Worm (Caenorhabditis elegans) whole organism, L4 larva: Measurements from ENCODE around the gene dpy-7.

ENCODE experiments used
- lin-39 ChIP-seq: fragments of 150-350 bp; optimal IDR thresholded peaks from 2 replicates; lab custom pipeline; 2014; ENCODE audit warnings: missing biosample characterization, missing genetic modification reagents, missing genetic modification characterization
- mdl-1 ChIP-seq, 2 experiments: fragments of 150-350 bp in 1 of 2; sonication (generic microtip) in 1 of 2; optimal IDR thresholded peaks; 2 replicates each; lab custom pipeline; 2014 to 2017; ENCODE audit warnings: missing biosample characterization in 2 of 2, missing genetic modification characterization in 2 of 2
- pha-4 ChIP-seq, 2 experiments: fragments of 150-350 bp in 1 of 2; fragments of 200-800 bp in 1 of 2; sonication (Bioruptor generic) in 1 of 2; IDR thresholded peaks in 1 of 2; optimal IDR thresholded peaks in 1 of 2; 2 replicates each; pipeline versions ENCODE4 v1.3.6 to Lab custom; 2014 to 2022; ENCODE audit warnings: missing genetic modification characterization in 2 of 2, missing genetic modification reagents in 2 of 2, missing biosample characterization in 1 of 2, missing compliant biosample characterization in 1 of 2
- snpc-4 ChIP-seq: fragments of 150-350 bp; optimal IDR thresholded peaks from 2 replicates; lab custom pipeline; 2014; ENCODE audit warnings: missing biosample characterization, missing genetic modification characterization
- zfp-2 ChIP-seq: sonication (generic microtip); optimal IDR thresholded peaks from 2 replicates; lab custom pipeline; 2016; ENCODE audit warnings: mild to moderate bottlenecking, missing genetic modification characterization, missing compliant biosample characterization

ce11 chrX:7572057-7572456 lies 34.5 kb upstream of the dpy-7 start, which contains the start of gene pcyt-1:
- TF ChIP-seq mdl-1 (tag; optimal IDR thresholded peaks at IDR 0.05; lab: Kevin White, UChicago): no peak
- no peak for TF ChIP-seq lin-39 (tag; lab: Kevin White, UChicago)
- TF ChIP-seq snpc-4 (tag; lab: Kevin White, UChicago): no peak
- no peak for TF ChIP-seq zfp-2 (tag; lab: Kevin White, UChicago)
- TF ChIP-seq pha-4 (GFP tag; IDR thresholded peaks at IDR 0.05; lab: Robert Waterston, UW): no peak
- no peak for TF ChIP-seq pha-4 (tag; optimal IDR thresholded peaks at IDR 0.05; lab: Kevin White, UChicago)
